Fruit fly (Drosophila melanogaster) whole organism, embryonic: Measurements from ENCODE around the gene Pstk.

Source experiments
- Atf-2 ChIP-seq: fragments of 200-800 bp; sonication (Bioruptor generic); optimal IDR thresholded peaks from 2 replicates; lab custom pipeline; 2016; ENCODE audit warnings: missing biosample characterization, missing genetic modification characterization
- Bteb2 ChIP-seq: fragments of 200-800 bp; sonication (Bioruptor generic); optimal IDR thresholded peaks from 2 replicates; lab custom pipeline; 2016; ENCODE audit warnings: missing biosample characterization, missing genetic modification characterization
- CG10209 ChIP-seq: fragments of 200-800 bp; sonication (Bioruptor generic); optimal IDR thresholded peaks from 3 replicates; lab custom pipeline; 2017; ENCODE audit warnings: missing biosample characterization, mild to moderate bottlenecking, missing genetic modification characterization, missing genetic modification reagents
- CG10274 ChIP-seq: fragments of 200-800 bp; sonication (Bioruptor generic); optimal IDR thresholded peaks from 3 replicates; lab custom pipeline; 2017; ENCODE audit warnings: missing biosample characterization, mild to moderate bottlenecking, missing genetic modification characterization
- CG10321 ChIP-seq: fragments of 200-800 bp; sonication (Bioruptor generic); IDR thresholded peaks from 2 replicates; pipeline ENCODE4 v1.3.6; 2022; ENCODE audit warnings: missing biosample characterization, missing genetic modification characterization
- CG10366 ChIP-seq: fragments of 200-800 bp; sonication (Bioruptor generic); IDR thresholded peaks from 2 replicates; pipeline ENCODE4 v1.3.6; 2022; ENCODE audit warnings: missing biosample characterization, missing genetic modification characterization
- CG10959 ChIP-seq: fragments of 200-800 bp; sonication (Bioruptor generic); IDR thresholded peaks from 2 replicates; pipeline ENCODE4 v1.3.6; 2022; ENCODE audit warnings: missing biosample characterization, missing genetic modification characterization
- CG11093 ChIP-seq: fragments of 200-800 bp; sonication (Bioruptor generic); IDR thresholded peaks from 3 replicates; pipeline ENCODE4 v1.3.6; 2022; ENCODE audit warnings: missing biosample characterization, missing genetic modification characterization
- CG11504 ChIP-seq: fragments of 200-800 bp; sonication (Bioruptor generic); optimal IDR thresholded peaks from 3 replicates; lab custom pipeline; 2019; ENCODE audit warnings: missing biosample characterization, mild to moderate bottlenecking, missing genetic modification characterization, moderate library complexity
- CG14441 ChIP-seq: fragments of 200-800 bp; sonication (Bioruptor generic); IDR thresholded peaks from 2 replicates; pipeline ENCODE4 v1.3.6; 2022; ENCODE audit warnings: missing biosample characterization, missing genetic modification characterization
- CG14965 ChIP-seq: fragments of 200-800 bp; sonication (Bioruptor generic); optimal IDR thresholded peaks from 2 replicates; lab custom pipeline; 2016; ENCODE audit warnings: missing biosample characterization, missing genetic modification characterization, borderline replicate concordance
- CG15514 ChIP-seq: fragments of 200-800 bp; sonication (Bioruptor generic); optimal IDR thresholded peaks from 3 replicates; lab custom pipeline; 2017; ENCODE audit warnings: missing biosample characterization, missing genetic modification characterization, mild to moderate bottlenecking, moderate library complexity, missing genetic modification reagents
- CG17568 ChIP-seq: fragments of 200-800 bp; sonication (Bioruptor generic); optimal IDR thresholded peaks from 2 replicates; lab custom pipeline; 2018; ENCODE audit warnings: missing biosample characterization, mild to moderate bottlenecking, missing genetic modification characterization, moderate library complexity
- CG1832 ChIP-seq: fragments of 200-800 bp; sonication (Bioruptor generic); optimal IDR thresholded peaks from 2 replicates; lab custom pipeline; 2017; ENCODE audit warnings: missing biosample characterization, mild to moderate bottlenecking, missing genetic modification characterization, inconsistent platforms
- CG2120 ChIP-seq: fragments of 200-800 bp; sonication (Bioruptor generic); optimal IDR thresholded peaks from 3 replicates; lab custom pipeline; 2016; ENCODE audit warnings: missing biosample characterization, missing genetic modification characterization
- CG2129 ChIP-seq: fragments of 200-800 bp; sonication (Bioruptor generic); IDR thresholded peaks from 2 replicates; pipeline ENCODE4 v1.3.6; 2022; ENCODE audit warnings: missing biosample characterization, missing genetic modification characterization; ENCODE audit not compliant: partially characterized antibody
- CG2202 ChIP-seq: fragments of 200-800 bp; sonication (Bioruptor generic); optimal IDR thresholded peaks from 2 replicates; lab custom pipeline; 2018; ENCODE audit warnings: missing biosample characterization, mild to moderate bottlenecking, missing genetic modification characterization
- CG30020 ChIP-seq: fragments of 200-800 bp; optimal IDR thresholded peaks from 2 replicates; lab custom pipeline; 2019; ENCODE audit warnings: missing biosample characterization, mild to moderate bottlenecking, missing genetic modification characterization, moderate library complexity
- CG3065 ChIP-seq: fragments of 200-800 bp; sonication (Bioruptor generic); optimal IDR thresholded peaks from 2 replicates; lab custom pipeline; 2016; ENCODE audit warnings: missing biosample characterization, missing genetic modification characterization
- CG31388 ChIP-seq: fragments of 200-800 bp; sonication (Bioruptor generic); optimal IDR thresholded peaks from 2 replicates; lab custom pipeline; 2016; ENCODE audit warnings: missing biosample characterization, missing genetic modification characterization
- CG3281 ChIP-seq: fragments of 200-800 bp; sonication (Bioruptor generic); optimal IDR thresholded peaks from 3 replicates; lab custom pipeline; 2017; ENCODE audit warnings: missing biosample characterization, mild to moderate bottlenecking, missing genetic modification characterization
- CG34422 ChIP-seq: fragments of 200-800 bp; sonication (Bioruptor generic); IDR thresholded peaks from 3 replicates; pipeline ENCODE4 v1.3.6; 2022; ENCODE audit warnings: missing biosample characterization, missing genetic modification characterization
- CG6791 ChIP-seq: fragments of 200-800 bp; sonication (Bioruptor generic); IDR thresholded peaks from 3 replicates; pipeline ENCODE4 v1.3.6; 2022; ENCODE audit warnings: missing biosample characterization, missing genetic modification characterization; ENCODE audit not compliant: partially characterized antibody
- CG7745 ChIP-seq: fragments of 200-800 bp; sonication (Bioruptor generic); optimal IDR thresholded peaks from 2 replicates; lab custom pipeline; 2018; ENCODE audit warnings: missing biosample characterization, mild to moderate bottlenecking, missing genetic modification characterization, moderate library complexity
- CG9727 ChIP-seq: fragments of 200-800 bp; sonication (Bioruptor generic); optimal IDR thresholded peaks from 3 replicates; lab custom pipeline; 2017; ENCODE audit warnings: missing biosample characterization, mild to moderate bottlenecking, missing genetic modification characterization
- Chrac-16 ChIP-seq: fragments of 200-800 bp; sonication (Bioruptor generic); optimal IDR thresholded peaks from 3 replicates; lab custom pipeline; 2016; ENCODE audit warnings: missing biosample characterization, missing genetic modification characterization
- D19B ChIP-seq: fragments of 200-800 bp; sonication (Bioruptor generic); optimal IDR thresholded peaks from 2 replicates; lab custom pipeline; 2017; ENCODE audit warnings: missing biosample characterization, mild to moderate bottlenecking, missing genetic modification characterization
- H2.0 ChIP-seq: fragments of 200-800 bp; sonication (Bioruptor generic); IDR thresholded peaks from 2 replicates; pipeline ENCODE4 v1.3.6; 2022; ENCODE audit warnings: missing biosample characterization, missing genetic modification characterization
- HHEX ChIP-seq: fragments of 200-800 bp; sonication (Bioruptor generic); optimal IDR thresholded peaks from 3 replicates; lab custom pipeline; 2017; ENCODE audit warnings: missing biosample characterization, mild to moderate bottlenecking, missing genetic modification characterization, missing genetic modification reagents
- NFAT ChIP-seq: fragments of 200-800 bp; sonication (Bioruptor generic); IDR thresholded peaks from 2 replicates; pipeline ENCODE4 v1.3.6; 2022; ENCODE audit warnings: missing biosample characterization, missing genetic modification characterization
- Opbp ChIP-seq: fragments of 200-800 bp; sonication (Bioruptor generic); IDR thresholded peaks from 3 replicates; pipeline ENCODE4 v1.3.6; 2022; ENCODE audit warnings: missing biosample characterization, missing genetic modification characterization; ENCODE audit not compliant: partially characterized antibody
- Scr ChIP-seq: fragments of 200-800 bp; sonication (Bioruptor generic); IDR thresholded peaks from 2 replicates; pipeline ENCODE4 v1.3.6; 2022; ENCODE audit warnings: missing biosample characterization, missing genetic modification characterization; ENCODE audit not compliant: partially characterized antibody
- Ssrp ChIP-seq: fragments of 200-800 bp; sonication (Bioruptor generic); optimal IDR thresholded peaks from 2 replicates; lab custom pipeline; 2018; ENCODE audit warnings: missing biosample characterization, mild to moderate bottlenecking, missing genetic modification characterization, moderate library complexity
- amos ChIP-seq: fragments of 200-800 bp; sonication (Bioruptor generic); IDR thresholded peaks from 2 replicates; pipeline ENCODE4 v1.3.6; 2022; ENCODE audit warnings: missing biosample characterization, missing genetic modification characterization; ENCODE audit not compliant: partially characterized antibody
- chinmo ChIP-seq: fragments of 200-800 bp; sonication (Bioruptor generic); IDR thresholded peaks from 4 replicates; pipeline ENCODE4 v1.3.6; 2022; ENCODE audit warnings: missing biosample characterization, missing genetic modification characterization; ENCODE audit not compliant: partially characterized antibody
- crc ChIP-seq: fragments of 200-800 bp; sonication (Bioruptor generic); optimal IDR thresholded peaks from 2 replicates; lab custom pipeline; 2016; ENCODE audit warnings: missing biosample characterization, missing genetic modification characterization
- croc ChIP-seq: fragments of 200-800 bp; sonication (Bioruptor generic); conservative IDR thresholded peaks from 3 replicates; pipeline ENCODE4 v1.3.6; 2022; ENCODE audit warnings: missing biosample characterization, missing genetic modification characterization
- dati ChIP-seq: fragments of 200-800 bp; sonication (Bioruptor generic); IDR thresholded peaks from 2 replicates; pipeline ENCODE4 v1.3.6; 2022; ENCODE audit warnings: missing biosample characterization, missing genetic modification characterization
- emc ChIP-seq: fragments of 200-800 bp; sonication (Bioruptor generic); optimal IDR thresholded peaks from 2 replicates; lab custom pipeline; 2016; ENCODE audit warnings: missing biosample characterization, missing genetic modification characterization
- en ChIP-seq: fragments of 200-800 bp; sonication (Bioruptor generic); optimal IDR thresholded peaks from 2 replicates; lab custom pipeline; 2016; ENCODE audit warnings: missing biosample characterization, missing genetic modification characterization
- gfzf ChIP-seq: fragments of 200-800 bp; sonication (Bioruptor generic); optimal IDR thresholded peaks from 2 replicates; lab custom pipeline; 2016; ENCODE audit warnings: missing biosample characterization, mild to moderate bottlenecking, missing genetic modification characterization, moderate library complexity
- knrl ChIP-seq: fragments of 200-800 bp; sonication (Bioruptor generic); IDR thresholded peaks from 3 replicates; pipeline ENCODE4 v1.3.6; 2022; ENCODE audit warnings: missing biosample characterization, missing genetic modification characterization; ENCODE audit not compliant: partially characterized antibody
- mam ChIP-seq: fragments of 200-800 bp; sonication (Bioruptor generic); optimal IDR thresholded peaks from 3 replicates; lab custom pipeline; 2016; ENCODE audit warnings: missing biosample characterization, missing genetic modification characterization
- nerfin-2 ChIP-seq: fragments of 200-800 bp; sonication (Bioruptor generic); IDR thresholded peaks from 2 replicates; pipeline ENCODE4 v1.3.6; 2022; ENCODE audit warnings: missing biosample characterization, missing genetic modification characterization; ENCODE audit not compliant: partially characterized antibody
- p53 ChIP-seq: fragments of 200-800 bp; sonication (Bioruptor generic); optimal IDR thresholded peaks from 2 replicates; lab custom pipeline; 2016; ENCODE audit warnings: missing biosample characterization, missing genetic modification characterization
- pita ChIP-seq: fragments of 200-800 bp; sonication (Bioruptor generic); optimal IDR thresholded peaks from 2 replicates; lab custom pipeline; 2017; ENCODE audit warnings: missing biosample characterization, mild to moderate bottlenecking, missing genetic modification characterization
- row ChIP-seq: fragments of 200-800 bp; sonication (Bioruptor generic); IDR thresholded peaks from 3 replicates; pipeline ENCODE4 v1.3.6; 2022; ENCODE audit warnings: missing biosample characterization, missing genetic modification characterization
- tna ChIP-seq: fragments of 200-800 bp; sonication (Bioruptor generic); IDR thresholded peaks from 2 replicates; pipeline ENCODE4 v1.3.6; 2022; ENCODE audit warnings: missing biosample characterization, missing genetic modification characterization; ENCODE audit not compliant: partially characterized antibody
- z ChIP-seq: fragments of 200-800 bp; sonication (Bioruptor generic); IDR thresholded peaks from 3 replicates; pipeline ENCODE4 v1.3.6; 2022; ENCODE audit warnings: missing biosample characterization, missing genetic modification characterization

Gene Pstk

DNA sequence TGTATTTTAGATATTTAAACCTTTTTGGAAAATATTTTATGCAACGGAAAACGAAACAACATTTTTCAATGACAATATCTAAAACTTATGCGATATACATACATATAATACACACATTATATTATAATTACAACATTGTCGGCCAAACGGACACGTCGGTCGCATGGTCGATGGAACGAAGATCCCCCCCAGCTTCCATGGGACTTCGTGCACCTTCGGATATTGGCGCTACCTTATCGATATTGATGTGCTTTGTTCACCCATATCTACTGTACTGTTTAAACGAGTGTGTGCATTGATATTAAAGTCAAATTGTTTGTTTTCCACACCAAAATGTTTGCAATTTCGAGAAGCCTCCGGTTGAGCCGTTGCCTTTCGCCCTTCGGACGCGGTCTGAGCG, 7.1 kb upstream of the Pstk start, which contains the start of gene CG14212 (continued):
- no peak for TF ChIP-seq Atf-2 (GFP tag; lab: Kevin White, UChicago)
- TF ChIP-seq amos (GFP tag; lab: Robert Waterston, UW) = no peak
- TF ChIP-seq en (GFP tag; lab: Kevin White, UChicago) = no peak
- TF ChIP-seq CG10959 (GFP tag; lab: Robert Waterston, UW) = no peak
- TF ChIP-seq mam = no peak
- no peak for TF ChIP-seq emc (GFP tag; lab: Kevin White, UChicago)

- TF ChIP-seq row (GFP tag; lab: Robert Waterston, UW) (peak; percentile 28; the same call in 1 of the 3 replicates), CG2129 (GFP tag; lab: Robert Waterston, UW) (peak; percentile 28; the same call in 1 of the 2 replicates), HHEX (GFP tag; lab: Kevin White, UChicago) (no peak), CG17568 (GFP tag; lab: Kevin White, UChicago) (no peak), CG10274 (no peak), CG3065 (GFP tag; lab: Kevin White, UChicago) (no peak), NFAT (GFP tag; lab: Robert Waterston, UW) (0 out of 2 replicates have a peak, but pooled peaks have one; percentile 14), CG1832 (GFP tag; lab: Kevin White, UChicago) (no peak), CG34422 (GFP tag; lab: Robert Waterston, UW) (no peak), CG7745 (tag; lab: Kevin White, UChicago) (no peak), CG10366 (GFP tag; lab: Robert Waterston, UW) (no peak), p53 (no peak), Bteb2 (GFP tag; lab: Kevin White, UChicago) (no peak), Opbp (GFP tag; lab: Robert Waterston, UW) (peak; percentile 76), CG2120 (no peak), CG6791 (GFP tag; lab: Robert Waterston, UW) (peak; percentile 68), CG14965 (GFP tag; lab: Kevin White, UChicago) (no peak), CG11093 (GFP tag; lab: Robert Waterston, UW) (no peak), Ssrp (no peak), CG14441 (GFP tag; lab: Robert Waterston, UW) (no peak), Chrac-16 (GFP tag; lab: Kevin White, UChicago) (no peak), dati (no peak), CG3281 (GFP tag; lab: Kevin White, UChicago) (no peak), pita (GFP tag; lab: Kevin White, UChicago) (no peak), crc (GFP tag; lab: Kevin White, UChicago) (no peak), CG15514 (no peak), CG31388 (GFP tag; lab: Kevin White, UChicago) (no peak), knrl (GFP tag; lab: Robert Waterston, UW) (peak; percentile 68), CG30020 (tag; lab: Kevin White, UChicago) (no peak), Scr (GFP tag; lab: Robert Waterston, UW) (peak; percentile 73), z (GFP tag; lab: Robert Waterston, UW) (no peak), nerfin-2 (GFP tag; lab: Robert Waterston, UW) (0 out of 2 replicates have a peak, but pooled peaks have one; percentile 30), CG11504 (tag; lab: Kevin White, UChicago) (no peak), tna (GFP tag; lab: Robert Waterston, UW) (peak; percentile 60), CG10321 (GFP tag; lab: Robert Waterston, UW) (no peak), croc (GFP tag; lab: Robert Waterston, UW) (no peak), CG9727 (GFP tag; lab: Kevin White, UChicago) (no peak), gfzf (GFP tag; lab: Kevin White, UChicago) (peak; percentile 62), CG10209 (no peak), H2.0 (GFP tag; lab: Robert Waterston, UW) (no peak), D19B (no peak), CG2202 (tag; lab: Kevin White, UChicago) (no peak), chinmo (GFP tag; lab: Robert Waterston, UW) (peak; percentile 69; the same call in 1 of the 4 replicates)
These were observed 4.6 kb upstream of the Pstk start, which contains the start of the genes Naa20A and MKP-4 for dm6 chrX:19622924-19623323. Naa20A (minus strand) TSS chrX:19623074. MKP-4 (plus strand) TSS chrX:19623114.
